Fruit fly (Drosophila melanogaster) whole organism, embryonic: ENCODE data around the gene sws.

Experiments used
- BtbVII ChIP-seq: fragments of 200-800 bp; sonication (Bioruptor generic); optimal IDR thresholded peaks from 3 replicates; lab custom pipeline; 2017; ENCODE audit warnings: missing biosample characterization, mild to moderate bottlenecking, missing genetic modification characterization
- CG12391 ChIP-seq: fragments of 200-800 bp; sonication (Bioruptor generic); optimal IDR thresholded peaks from 3 replicates; lab custom pipeline; 2018; ENCODE audit warnings: missing biosample characterization, mild to moderate bottlenecking, missing genetic modification characterization, moderate library complexity
- CG12942 ChIP-seq: fragments of 200-800 bp; sonication (Bioruptor generic); optimal IDR thresholded peaks from 3 replicates; lab custom pipeline; 2016; ENCODE audit warnings: missing biosample characterization, missing genetic modification characterization
- CG13123 ChIP-seq: fragments of 200-800 bp; sonication (Bioruptor generic); optimal IDR thresholded peaks from 2 replicates; lab custom pipeline; 2016; ENCODE audit warnings: missing biosample characterization, missing genetic modification characterization
- CG13296 ChIP-seq: fragments of 200-800 bp; sonication (Bioruptor generic); optimal IDR thresholded peaks from 3 replicates; lab custom pipeline; 2018; ENCODE audit warnings: missing biosample characterization, mild to moderate bottlenecking, missing genetic modification characterization
- CG13424 ChIP-seq: fragments of 200-800 bp; sonication (Bioruptor generic); optimal IDR thresholded peaks from 2 replicates; lab custom pipeline; 2019; ENCODE audit warnings: missing biosample characterization, mild to moderate bottlenecking, missing genetic modification characterization, moderate library complexity
- CG15011 ChIP-seq: fragments of 200-800 bp; sonication (Bioruptor generic); optimal IDR thresholded peaks from 3 replicates; lab custom pipeline; 2018; ENCODE audit warnings: missing biosample characterization, mild to moderate bottlenecking, missing genetic modification characterization
- CG15073 ChIP-seq: fragments of 200-800 bp; sonication (Bioruptor generic); optimal IDR thresholded peaks from 2 replicates; lab custom pipeline; 2016; ENCODE audit warnings: missing biosample characterization, missing genetic modification characterization
- CG17612 ChIP-seq: fragments of 200-800 bp; sonication (Bioruptor generic); IDR thresholded peaks from 2 replicates; pipeline ENCODE4 v1.3.6; 2022; ENCODE audit warnings: missing biosample characterization, missing genetic modification characterization
- CG2199 ChIP-seq: fragments of 200-800 bp; sonication (Bioruptor generic); IDR thresholded peaks from 3 replicates; pipeline ENCODE4 v1.3.6; 2022; ENCODE audit warnings: missing biosample characterization, missing genetic modification characterization
- CG34376 ChIP-seq: fragments of 200-800 bp; sonication (Bioruptor generic); optimal IDR thresholded peaks from 2 replicates; lab custom pipeline; 2018; ENCODE audit warnings: missing biosample characterization, mild to moderate bottlenecking, missing genetic modification characterization
- CG4282 ChIP-seq: fragments of 200-800 bp; sonication (Bioruptor generic); optimal IDR thresholded peaks from 2 replicates; lab custom pipeline; 2016; ENCODE audit warnings: missing biosample characterization, missing genetic modification characterization
- CG4328 ChIP-seq: fragments of 200-800 bp; sonication (Bioruptor generic); optimal IDR thresholded peaks from 3 replicates; lab custom pipeline; 2017; ENCODE audit warnings: missing biosample characterization, missing genetic modification reagents, missing genetic modification characterization
- CG6654 ChIP-seq: fragments of 200-800 bp; sonication (Bioruptor generic); optimal IDR thresholded peaks from 2 replicates; lab custom pipeline; 2017; ENCODE audit warnings: missing biosample characterization, mild to moderate bottlenecking, missing genetic modification characterization
- CG7271 ChIP-seq: fragments of 200-800 bp; sonication (Bioruptor generic); optimal IDR thresholded peaks from 2 replicates; lab custom pipeline; 2018; ENCODE audit warnings: missing biosample characterization, mild to moderate bottlenecking, missing genetic modification characterization, moderate library complexity
- CG7372 ChIP-seq: fragments of 200-800 bp; sonication (Bioruptor generic); IDR thresholded peaks from 2 replicates; pipeline ENCODE4 v1.3.6; 2022; ENCODE audit warnings: missing biosample characterization, missing genetic modification characterization
- CG7786 ChIP-seq: fragments of 200-800 bp; sonication (Bioruptor generic); optimal IDR thresholded peaks from 2 replicates; lab custom pipeline; 2016; ENCODE audit warnings: missing biosample characterization, missing genetic modification characterization
- CG9215 ChIP-seq: fragments of 200-800 bp; sonication (Bioruptor generic); IDR thresholded peaks from 2 replicates; pipeline ENCODE4 v1.3.6; 2022; ENCODE audit warnings: missing biosample characterization, missing genetic modification characterization
- CG9437 ChIP-seq: fragments of 200-800 bp; sonication (Bioruptor generic); optimal IDR thresholded peaks from 2 replicates; lab custom pipeline; 2018; ENCODE audit warnings: missing biosample characterization, mild to moderate bottlenecking, missing genetic modification characterization
- CG9876 ChIP-seq: fragments of 200-800 bp; sonication (Bioruptor generic); optimal IDR thresholded peaks from 2 replicates; lab custom pipeline; 2016; ENCODE audit warnings: missing biosample characterization, missing genetic modification characterization
- CHES-1-like ChIP-seq: fragments of 200-800 bp; sonication (Bioruptor generic); optimal IDR thresholded peaks from 2 replicates; lab custom pipeline; 2016; ENCODE audit warnings: missing biosample characterization, missing genetic modification characterization
- CTCF ChIP-seq: fragments of 200-800 bp; sonication (Bioruptor generic); optimal IDR thresholded peaks from 2 replicates; lab custom pipeline; 2017; ENCODE audit warnings: missing biosample characterization, mild to moderate bottlenecking, missing genetic modification characterization, moderate library complexity
- D19A ChIP-seq: fragments of 200-800 bp; optimal IDR thresholded peaks from 3 replicates; lab custom pipeline; 2019; ENCODE audit warnings: missing biosample characterization, mild to moderate bottlenecking, missing genetic modification characterization, moderate library complexity
- Dip3 ChIP-seq: fragments of 200-800 bp; sonication (Bioruptor generic); optimal IDR thresholded peaks from 3 replicates; lab custom pipeline; 2016; ENCODE audit warnings: missing biosample characterization, missing genetic modification characterization
- Drgx ChIP-seq: fragments of 200-800 bp; sonication (Bioruptor generic); IDR thresholded peaks from 2 replicates; pipeline ENCODE4 v1.3.6; 2022; ENCODE audit warnings: missing biosample characterization, missing genetic modification characterization
- Fer2 ChIP-seq: fragments of 200-800 bp; sonication (Bioruptor generic); optimal IDR thresholded peaks from 2 replicates; lab custom pipeline; 2018; ENCODE audit warnings: missing biosample characterization, mild to moderate bottlenecking, missing genetic modification characterization, moderate library complexity
- Hr3 ChIP-seq: fragments of 200-800 bp; sonication (Bioruptor generic); optimal IDR thresholded peaks from 3 replicates; lab custom pipeline; 2016; ENCODE audit warnings: missing biosample characterization, missing genetic modification characterization
- Lim3 ChIP-seq: fragments of 200-800 bp; sonication (Bioruptor generic); IDR thresholded peaks from 2 replicates; pipeline ENCODE4 v1.3.6; 2022; ENCODE audit warnings: missing biosample characterization, missing genetic modification characterization
- Nf-YC ChIP-seq: fragments of 200-800 bp; optimal IDR thresholded peaks from 3 replicates; lab custom pipeline; 2019; ENCODE audit warnings: missing biosample characterization, mild to moderate bottlenecking, missing genetic modification characterization, moderate library complexity
- Pdp1 ChIP-seq, 2 experiments: fragments of 200-800 bp; sonication (Bioruptor generic); optimal IDR thresholded peaks; 3 replicates each; lab custom pipeline; 2016; ENCODE audit warnings: missing biosample characterization in 2 of 2, missing genetic modification characterization in 2 of 2, mild to moderate bottlenecking in 1 of 2, moderate library complexity in 1 of 2
- Scr ChIP-seq: fragments of 200-800 bp; sonication (Bioruptor generic); IDR thresholded peaks from 2 replicates; pipeline ENCODE4 v1.3.6; 2022; ENCODE audit warnings: missing biosample characterization, missing genetic modification characterization; ENCODE audit not compliant: partially characterized antibody
- Spps ChIP-seq: fragments of 200-800 bp; sonication (Bioruptor generic); optimal IDR thresholded peaks from 2 replicates; lab custom pipeline; 2018; ENCODE audit warnings: missing biosample characterization, mild to moderate bottlenecking, missing genetic modification characterization
- Ssrp ChIP-seq: fragments of 200-800 bp; sonication (Bioruptor generic); optimal IDR thresholded peaks from 2 replicates; lab custom pipeline; 2018; ENCODE audit warnings: missing biosample characterization, mild to moderate bottlenecking, missing genetic modification characterization, moderate library complexity
- Stat92E ChIP-seq, 3 experiments: fragments of >200 bp in 2 of 3; fragments of 200-800 bp in 1 of 3; sonication (Bioruptor generic) in 1 of 3; optimal IDR thresholded peaks; 2 replicates each; lab custom pipeline; 2017 to 2019; ENCODE audit warnings: missing biosample characterization in 3 of 3, missing genetic modification characterization in 3 of 3, mild to moderate bottlenecking in 1 of 3, moderate library complexity in 1 of 3
- TFAM ChIP-seq: fragments of 200-800 bp; sonication (Bioruptor generic); optimal IDR thresholded peaks from 2 replicates; lab custom pipeline; 2017; ENCODE audit warnings: missing biosample characterization, missing genetic modification characterization, inconsistent platforms
- YL-1 ChIP-seq: fragments of 200-800 bp; sonication (Bioruptor generic); optimal IDR thresholded peaks from 3 replicates; lab custom pipeline; 2017; ENCODE audit warnings: missing biosample characterization, mild to moderate bottlenecking, missing genetic modification characterization
- abd-A ChIP-seq: fragments of 200-800 bp; sonication (Bioruptor generic); optimal IDR thresholded peaks from 3 replicates; lab custom pipeline; 2019; ENCODE audit warnings: missing biosample characterization, mild to moderate bottlenecking, missing genetic modification characterization, moderate library complexity
- chinmo ChIP-seq: fragments of 200-800 bp; sonication (Bioruptor generic); IDR thresholded peaks from 4 replicates; pipeline ENCODE4 v1.3.6; 2022; ENCODE audit warnings: missing biosample characterization, missing genetic modification characterization; ENCODE audit not compliant: partially characterized antibody
- crc ChIP-seq: fragments of 200-800 bp; sonication (Bioruptor generic); optimal IDR thresholded peaks from 2 replicates; lab custom pipeline; 2016; ENCODE audit warnings: missing biosample characterization, missing genetic modification characterization
- dmrt11E ChIP-seq: fragments of 200-800 bp; sonication (Bioruptor generic); optimal IDR thresholded peaks from 3 replicates; lab custom pipeline; 2018; ENCODE audit warnings: missing biosample characterization, mild to moderate bottlenecking, missing genetic modification characterization, moderate library complexity
- ems ChIP-seq: fragments of 200-800 bp; sonication (Bioruptor generic); optimal IDR thresholded peaks from 3 replicates; lab custom pipeline; 2016; ENCODE audit warnings: missing biosample characterization, missing genetic modification characterization
- gcm ChIP-seq: fragments of 200-800 bp; sonication (Bioruptor generic); optimal IDR thresholded peaks from 2 replicates; lab custom pipeline; 2019; ENCODE audit warnings: missing biosample characterization, mild to moderate bottlenecking, missing genetic modification characterization, moderate library complexity
- knrl ChIP-seq: fragments of 200-800 bp; sonication (Bioruptor generic); IDR thresholded peaks from 3 replicates; pipeline ENCODE4 v1.3.6; 2022; ENCODE audit warnings: missing biosample characterization, missing genetic modification characterization; ENCODE audit not compliant: partially characterized antibody
- mam ChIP-seq: fragments of 200-800 bp; sonication (Bioruptor generic); optimal IDR thresholded peaks from 3 replicates; lab custom pipeline; 2016; ENCODE audit warnings: missing biosample characterization, missing genetic modification characterization
- mirr ChIP-seq: fragments of 200-800 bp; sonication (Bioruptor generic); optimal IDR thresholded peaks from 3 replicates; lab custom pipeline; 2018; ENCODE audit warnings: missing biosample characterization, mild to moderate bottlenecking, missing genetic modification characterization
- psq ChIP-seq: fragments of 200-800 bp; sonication (Bioruptor generic); optimal IDR thresholded peaks from 2 replicates; lab custom pipeline; 2017; ENCODE audit warnings: missing biosample characterization, missing genetic modification characterization
- run ChIP-seq: fragments of 200-800 bp; sonication (Bioruptor generic); optimal IDR thresholded peaks from 3 replicates; lab custom pipeline; 2018; ENCODE audit warnings: missing biosample characterization, mild to moderate bottlenecking, missing genetic modification characterization
- sim ChIP-seq: fragments of 200-800 bp; sonication (Bioruptor generic); IDR thresholded peaks from 2 replicates; pipeline ENCODE4 v1.3.6; 2022; ENCODE audit warnings: missing biosample characterization, missing genetic modification characterization
- toy ChIP-seq: fragments of 200-800 bp; sonication (Bioruptor generic); IDR thresholded peaks from 2 replicates; pipeline ENCODE4 v1.3.6; 2022; ENCODE audit warnings: missing biosample characterization, missing genetic modification characterization
- zf30C ChIP-seq: fragments of 200-800 bp; sonication (Bioruptor generic); optimal IDR thresholded peaks from 3 replicates; lab custom pipeline; 2018; ENCODE audit warnings: missing biosample characterization, mild to moderate bottlenecking, missing genetic modification characterization

Gene sws

DNA sequence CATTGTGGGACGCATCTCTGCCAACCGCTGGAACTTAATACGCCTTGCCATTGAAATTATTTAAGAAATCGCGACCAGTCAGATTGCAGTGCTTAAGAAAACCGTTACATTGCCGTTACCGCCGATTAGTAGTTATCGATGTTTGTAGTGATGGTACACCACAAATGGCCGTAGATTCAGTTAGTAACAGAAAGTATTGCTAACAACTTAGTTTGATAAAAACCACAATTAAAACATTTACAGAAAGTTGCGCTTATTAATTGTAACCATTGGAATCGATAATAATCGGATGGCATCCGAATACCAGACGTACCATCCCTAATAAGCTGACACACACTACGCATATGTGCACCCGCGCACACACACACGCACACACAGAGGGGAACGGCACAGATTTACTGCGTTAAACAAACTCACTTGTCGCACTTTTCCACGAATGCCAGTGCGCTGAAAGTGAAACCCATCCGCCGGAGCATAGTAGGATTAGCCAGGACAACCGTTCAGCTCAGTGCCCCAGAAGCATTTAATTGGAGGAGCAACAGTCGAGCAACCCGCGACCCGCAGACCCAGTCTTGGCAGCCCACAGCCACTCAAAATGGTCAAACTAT is 47.9 kb downstream of the sws start, which contains the start of the genes hdm and Ykt6 (continued):
- TF ChIP-seq CG15073 (GFP tag; lab: Kevin White, UChicago): no peak
- peak; percentile 74 for TF ChIP-seq dmrt11E (tag; lab: Kevin White, UChicago)
- TF ChIP-seq zf30C (GFP tag; lab: Kevin White, UChicago): no peak
- peak; percentile 97 for TF ChIP-seq Scr (GFP tag; lab: Robert Waterston, UW)
- TF ChIP-seq CG7372 (GFP tag; lab: Robert Waterston, UW): peak; percentile 79
- peak; percentile 73 for TF ChIP-seq crc (GFP tag; lab: Kevin White, UChicago)
- TF ChIP-seq CHES-1-like (GFP tag; lab: Kevin White, UChicago): peak; percentile 77
- TF ChIP-seq YL-1 (GFP tag; lab: Kevin White, UChicago): peak; percentile 57
- peak; percentile 70 for TF ChIP-seq CG4282 (GFP tag; lab: Kevin White, UChicago)
- peak; percentile 9 for TF ChIP-seq BtbVII (GFP tag; lab: Kevin White, UChicago)
- TF ChIP-seq CG7786 (GFP tag; lab: Kevin White, UChicago): peak; percentile 85
- TF ChIP-seq CTCF (GFP tag; lab: Kevin White, UChicago): peak; percentile 24
- no peak for TF ChIP-seq Lim3 (GFP tag; lab: Robert Waterston, UW)
- peak; percentile 46 for TF ChIP-seq Hr3 (GFP tag; lab: Kevin White, UChicago)
- peak; percentile 9 for TF ChIP-seq CG4328 (GFP tag; lab: Kevin White, UChicago)
- TF ChIP-seq mirr (GFP tag; lab: Kevin White, UChicago): no peak
- TF ChIP-seq toy (GFP tag; lab: Robert Waterston, UW): no peak
- peak; percentile 73 for TF ChIP-seq sim (GFP tag; lab: Robert Waterston, UW)
- TF ChIP-seq Fer2 (tag; lab: Kevin White, UChicago): peak; percentile 39
- TF ChIP-seq CG15011: no peak
- TF ChIP-seq CG6654 (GFP tag; lab: Kevin White, UChicago): no peak
- TF ChIP-seq ems: peak; percentile 74
- peak; percentile 70 for TF ChIP-seq Spps (tag; lab: Kevin White, UChicago)
- TF ChIP-seq CG12942 (GFP tag; lab: Kevin White, UChicago): peak; percentile 80
- peak; percentile 70 for TF ChIP-seq Drgx (GFP tag; lab: Robert Waterston, UW)
- TF ChIP-seq chinmo (GFP tag; lab: Robert Waterston, UW): peak; percentile 87; the same call in 3 of the 4 replicates
- peak; percentile 61 for TF ChIP-seq Nf-YC (tag; lab: Kevin White, UChicago)
- TF ChIP-seq CG13123 (GFP tag; lab: Kevin White, UChicago): peak; percentile 70
- TF ChIP-seq CG13296 (GFP tag; lab: Kevin White, UChicago): peak; percentile 59
- peak; percentile 74 for TF ChIP-seq Dip3 (GFP tag; lab: Kevin White, UChicago)
- TF ChIP-seq gcm (GFP tag; lab: Kevin White, UChicago): peak; percentile 48
- peak; percentile 78 to 80 for TF ChIP-seq Pdp1 (GFP tag; optimal IDR thresholded peaks at IDR 0.05; lab: Kevin White, UChicago)
- peak; percentile 43 for TF ChIP-seq psq (GFP tag; lab: Kevin White, UChicago)
- no peak for TF ChIP-seq TFAM
- TF ChIP-seq CG7271 (tag; lab: Kevin White, UChicago): peak; percentile 41
- peak; percentile 87 for TF ChIP-seq CG12391 (tag; lab: Kevin White, UChicago)
- peak; percentile 94 for TF ChIP-seq knrl (GFP tag; lab: Robert Waterston, UW)
- no peak for TF ChIP-seq abd-A (tag; lab: Kevin White, UChicago)
- TF ChIP-seq CG9437 (GFP tag; lab: Kevin White, UChicago): peak; percentile 39
- 0 out of 3 replicates have a peak, but pooled peaks have one; percentile 15 for TF ChIP-seq CG2199 (GFP tag; lab: Robert Waterston, UW)
- TF ChIP-seq CG13424 (tag; lab: Kevin White, UChicago): peak; percentile 82
- peak; percentile 62 for TF ChIP-seq CG17612 (GFP tag; lab: Robert Waterston, UW)
- peak in 1 of 3 experiments; percentile 10 for TF ChIP-seq Stat92E (GFP tag; optimal IDR thresholded peaks at IDR 0.05; lab: Kevin White, UChicago)
- TF ChIP-seq run (tag; lab: Kevin White, UChicago): no peak
- peak; percentile 53 for TF ChIP-seq Ssrp (tag; lab: Kevin White, UChicago)
- TF ChIP-seq CG9876 (GFP tag; lab: Kevin White, UChicago): peak; percentile 37
- peak; percentile 59 for TF ChIP-seq D19A
- peak; percentile 62 for TF ChIP-seq CG34376 (GFP tag; lab: Kevin White, UChicago)
- TF ChIP-seq CG9215 (GFP tag; lab: Robert Waterston, UW): peak; percentile 74
- peak; percentile 84 for TF ChIP-seq mam
